Worm (Caenorhabditis elegans): ENCODE measurements around the gene fkh-8.

The fkh-8 gene

DNA sequence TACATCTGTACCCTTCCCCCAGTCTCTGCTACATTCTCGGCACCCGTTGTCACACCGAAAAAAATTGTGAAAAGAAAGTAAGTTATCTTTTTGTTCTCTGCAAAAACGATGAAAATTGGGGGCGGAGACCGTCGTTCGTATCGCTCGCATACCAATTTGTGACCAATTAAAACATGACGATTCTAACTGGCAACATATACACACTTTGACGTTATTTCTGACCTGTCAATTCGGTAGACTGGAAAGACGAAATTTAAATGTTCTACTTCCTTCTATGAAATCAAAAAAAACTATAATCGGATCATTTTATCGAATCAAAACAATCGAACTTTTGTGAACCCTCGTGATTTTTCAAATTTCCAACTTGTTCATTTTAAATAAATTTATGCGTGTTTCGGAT lies 10.6 kb downstream of the fkh-8 start:
- TF ChIP-seq nhr-80 (tag; optimal IDR thresholded peaks at IDR 0.05), result peak; percentile 52
- TF ChIP-seq ztf-3 (GFP tag; optimal IDR thresholded peaks at IDR 0.05), result no peak

DNA sequence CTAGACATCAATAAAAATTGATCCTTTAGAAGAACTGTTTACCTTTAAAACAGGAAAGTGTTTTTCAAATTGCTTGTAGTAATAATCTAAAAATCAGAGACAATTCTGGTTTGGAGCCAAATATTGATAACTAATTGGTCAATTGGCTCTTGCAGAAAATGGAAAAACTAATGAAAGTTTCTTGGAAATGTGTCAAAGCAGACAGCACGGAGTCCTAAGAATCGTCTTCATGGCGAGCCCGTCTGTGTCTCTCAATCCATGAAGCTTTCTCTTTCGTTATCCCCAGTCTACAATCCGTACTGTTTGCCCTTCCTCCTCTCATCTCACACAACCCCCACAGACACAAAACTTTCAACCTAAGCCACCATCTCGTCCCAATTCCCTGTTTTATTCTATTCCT lies 11.7 kb downstream of the fkh-8 start, which contains the start of gene F40H3.1:
TSS of gene F40H3.1 (plus strand) at position 301 of the 400 bp plus-strand sequence.
- TF ChIP-seq let-607 (tag; optimal IDR thresholded peaks at IDR 0.05) (no peak), sptf-2 (GFP tag; optimal IDR thresholded peaks at IDR 0.05) (no peak), athp-1 (tag; optimal IDR thresholded peaks at IDR 0.05) (no peak)

DNA sequence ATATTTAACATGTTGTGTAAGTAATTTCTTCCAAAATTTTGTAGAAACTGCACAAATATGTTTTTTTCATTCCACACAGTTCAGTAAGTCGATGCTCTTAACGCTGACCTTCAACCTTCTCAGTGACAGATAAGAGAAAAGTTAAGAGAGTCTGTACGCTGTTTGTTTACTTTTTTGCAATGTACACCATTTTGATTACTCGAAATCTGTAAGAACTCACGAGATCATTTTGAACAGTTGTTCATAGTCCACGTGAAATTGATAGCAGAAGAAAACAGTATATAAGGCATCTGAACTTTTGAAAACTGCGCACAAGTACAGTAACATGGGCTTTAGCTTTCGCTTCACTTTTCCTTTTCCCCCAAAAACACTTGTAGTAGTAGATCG lies 12.5 kb downstream of the fkh-8 start:
- no peak for TF ChIP-seq aptf-2 (GFP tag; conservative IDR thresholded peaks at IDR 0.05)
- TF ChIP-seq Y53G8AR.9 (GFP tag; conservative IDR thresholded peaks at IDR 0.05), result no peak
- no peak for TF ChIP-seq ztf-25 (GFP tag; IDR thresholded peaks at IDR 0.05)
- no peak for TF ChIP-seq hlh-26 (GFP tag; conservative IDR thresholded peaks at IDR 0.05)
- TF ChIP-seq attf-5 (GFP tag; optimal IDR thresholded peaks at IDR 0.05), result no peak
- TF ChIP-seq B0019.2 (GFP tag; conservative IDR thresholded peaks at IDR 0.05), result no peak
- no peak for TF ChIP-seq dox-1 (GFP tag; IDR thresholded peaks at IDR 0.05)
- TF ChIP-seq ama-1 (optimal IDR thresholded peaks at IDR 0.05), result no peak
- TF ChIP-seq ama-1 (GFP tag; optimal IDR thresholded peaks at IDR 0.05), result no peak
- TF ChIP-seq nhr-80 (tag; optimal IDR thresholded peaks at IDR 0.05), result no peak
- TF ChIP-seq akir-1 (GFP tag; optimal IDR thresholded peaks at IDR 0.05), result no peak
- no peak for TF ChIP-seq attf-6 (GFP tag; IDR thresholded peaks at IDR 0.05)
- no peak for TF ChIP-seq ceh-58 (GFP tag; IDR thresholded peaks at IDR 0.05)
- no peak for TF ChIP-seq atf-7 (tag; optimal IDR thresholded peaks at IDR 0.05)
- TF ChIP-seq madf-10 (tag; optimal IDR thresholded peaks at IDR 0.05), result no peak
- TF ChIP-seq ZK185.1 (tag; optimal IDR thresholded peaks at IDR 0.05; ENCODE audit: poor library complexity, severe bottlenecking), result no peak

DNA sequence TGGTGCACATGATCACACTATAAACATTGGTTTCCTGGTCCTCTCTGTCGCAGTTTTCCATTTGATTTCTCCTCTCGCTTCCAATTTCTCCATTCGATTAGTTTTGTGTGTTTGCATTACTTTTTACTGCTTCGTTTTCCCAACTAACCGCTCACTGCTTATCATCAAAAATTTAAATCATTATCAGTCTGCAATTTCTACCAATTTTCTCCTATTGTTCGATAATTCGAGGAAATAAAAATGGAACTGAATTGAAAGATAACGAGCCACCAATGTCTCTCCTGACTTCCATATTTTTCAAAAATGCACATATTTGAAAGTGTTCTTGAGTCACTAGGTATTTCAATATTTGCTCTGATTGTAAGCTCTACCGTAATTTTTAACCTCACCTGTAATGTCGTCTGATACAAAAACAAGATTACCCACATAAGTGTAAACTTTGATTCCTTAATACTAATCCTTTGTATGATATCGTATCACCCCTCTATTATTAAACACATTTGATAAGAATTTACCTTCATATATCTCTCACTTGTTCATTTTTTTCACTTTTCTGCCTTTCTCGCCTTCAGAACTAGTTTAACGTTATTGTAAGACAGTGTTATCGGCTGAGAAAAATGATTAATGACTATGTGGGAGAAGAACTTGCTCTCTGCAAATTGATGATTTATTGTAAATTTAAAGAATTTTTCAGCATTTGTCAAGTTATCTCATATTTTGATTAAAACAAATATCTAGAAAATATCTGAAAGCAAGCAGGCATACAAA lies 13.0 kb downstream of the fkh-8 start:
- no peak for TF ChIP-seq pbrm-1 (GFP tag; IDR thresholded peaks at IDR 0.05)
- TF ChIP-seq hmg-1.2 (GFP tag; IDR thresholded peaks at IDR 0.05), result no peak
- 0 out of 2 replicates have a peak, but pooled peaks have one; percentile 11 for TF ChIP-seq dox-1 (GFP tag; IDR thresholded peaks at IDR 0.05)
- TF ChIP-seq lin-35 (GFP tag; optimal IDR thresholded peaks at IDR 0.05), result no peak
- no peak for TF ChIP-seq tbp1 (GFP tag; optimal IDR thresholded peaks at IDR 0.05)
- TF ChIP-seq atf-7 (tag; optimal IDR thresholded peaks at IDR 0.05), result no peak
- TF ChIP-seq nhr-80 (tag; optimal IDR thresholded peaks at IDR 0.05), result peak; percentile 87
- TF ChIP-seq ama-1 (optimal IDR thresholded peaks at IDR 0.05), result no peak
- TF ChIP-seq ama-1 (GFP tag; optimal IDR thresholded peaks at IDR 0.05), result no peak
- TF ChIP-seq nhr-90 (tag; optimal IDR thresholded peaks at IDR 0.05), result no peak
- TF ChIP-seq madf-8 (GFP tag; conservative IDR thresholded peaks at IDR 0.05), result no peak
- no peak for TF ChIP-seq ztf-28 (GFP tag; IDR thresholded peaks at IDR 0.05)

DNA sequence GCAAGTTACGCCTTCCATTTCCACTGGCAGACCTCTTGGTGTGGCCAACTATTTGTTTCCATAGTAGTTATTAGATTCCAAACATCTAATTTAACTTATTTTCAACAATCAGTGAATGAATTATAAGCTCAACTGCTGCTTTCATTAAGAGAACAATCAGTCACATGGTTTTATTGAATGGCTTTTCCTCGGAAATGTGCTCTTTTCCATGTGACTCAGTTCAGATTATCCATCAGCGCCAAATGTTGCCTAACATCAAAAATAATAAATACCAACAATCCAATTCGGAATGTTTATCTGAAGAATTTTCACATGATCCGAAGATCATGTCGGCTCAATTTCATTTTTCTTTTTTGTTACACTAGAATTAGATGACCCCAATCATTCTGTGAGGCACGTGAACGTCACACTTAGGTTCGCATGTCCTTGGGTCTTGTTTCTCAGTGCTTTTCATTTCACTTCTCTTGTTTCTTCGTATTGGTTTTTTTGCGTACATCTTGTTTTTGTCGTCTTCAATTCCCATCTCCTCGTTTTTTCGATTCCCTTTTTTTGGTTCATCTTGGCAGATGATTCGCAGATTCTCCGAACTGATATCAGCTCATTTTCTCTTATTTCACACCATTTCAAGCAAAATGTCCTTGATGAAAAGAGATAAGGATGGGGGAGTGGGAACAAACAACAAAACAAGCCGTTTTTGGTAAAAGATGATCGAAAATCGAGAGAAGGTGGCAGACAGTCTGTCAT lies 14.9 kb downstream of the fkh-8 start:
- TF ChIP-seq K12H6.12 (tag; optimal IDR thresholded peaks at IDR 0.05) (peak; percentile 4), lin-40 (tag; optimal IDR thresholded peaks at IDR 0.05) (peak; percentile 37), snpc-1.1 (tag; optimal IDR thresholded peaks at IDR 0.05; ENCODE audit: insufficient read depth) (no peak), hlh-26 (GFP tag; conservative IDR thresholded peaks at IDR 0.05) (no peak), dpl-1 (GFP tag; optimal IDR thresholded peaks at IDR 0.05) (no peak), somi-1 (GFP tag; optimal IDR thresholded peaks at IDR 0.05) (peak; percentile 38), F55B11.4 (tag; optimal IDR thresholded peaks at IDR 0.05; ENCODE audit: borderline replicate concordance, insufficient read depth) (no peak), fkh-3 (tag; optimal IDR thresholded peaks at IDR 0.05) (no peak), F23B12.7 (tag; optimal IDR thresholded peaks at IDR 0.05; ENCODE audit: insufficient read depth) (no peak), B0019.2 (GFP tag; conservative IDR thresholded peaks at IDR 0.05) (no peak), tbp1 (GFP tag; optimal IDR thresholded peaks at IDR 0.05) (no peak), zim-3 (tag; optimal IDR thresholded peaks at IDR 0.05) (no peak), ceh-79 (tag; optimal IDR thresholded peaks at IDR 0.05) (no peak), attf-6 (GFP tag; IDR thresholded peaks at IDR 0.05) (no peak)
